Worm (Caenorhabditis elegans) whole organism, L4 larva: Measurements from ENCODE around the gene nhr-270.

ENCODE experiments used
- F26F4.8 ChIP-seq: fragments of 200-800 bp; sonication (Bioruptor generic); conservative IDR thresholded peaks from 2 replicates; pipeline ENCODE4 v1.3.6; 2022; ENCODE audit warnings: missing genetic modification characterization, missing compliant biosample characterization
- F37D6.2 ChIP-seq: sonication (generic microtip); optimal IDR thresholded peaks from 2 replicates; lab custom pipeline; 2016; ENCODE audit warnings: mild to moderate bottlenecking, missing genetic modification characterization, missing compliant biosample characterization
- F44E2.7 ChIP-seq: fragments of 200-800 bp; sonication (Bioruptor generic); IDR thresholded peaks from 2 replicates; pipeline ENCODE4 v2.1.2; 2022; ENCODE audit warnings: missing genetic modification characterization, missing compliant biosample characterization
- R02D3.7 ChIP-seq: fragments of 150-350 bp; sonication (generic microtip); optimal IDR thresholded peaks from 3 replicates; lab custom pipeline; 2014; ENCODE audit warnings: missing biosample characterization, missing genetic modification characterization
- T20F7.1 ChIP-seq: fragments of 200-800 bp; sonication (Bioruptor generic); optimal IDR thresholded peaks from 2 replicates; lab custom pipeline; 2018; ENCODE audit warnings: mild to moderate bottlenecking, missing genetic modification characterization, missing compliant biosample characterization
- T26A8.4 ChIP-seq: fragments of 200-800 bp; sonication (Bioruptor generic); IDR thresholded peaks from 2 replicates; pipeline ENCODE4 v1.3.6; 2022; ENCODE audit warnings: missing genetic modification characterization, missing compliant biosample characterization
- Y48G9A.11 ChIP-seq: fragments of 200-800 bp; sonication (Bioruptor generic); IDR thresholded peaks from 2 replicates; pipeline ENCODE4 v1.3.6; 2022; ENCODE audit warnings: missing genetic modification reagents, missing genetic modification characterization, missing compliant biosample characterization
- Y5F2A.4 ChIP-seq: fragments of 200-800 bp; sonication (Bioruptor generic); optimal IDR thresholded peaks from 2 replicates; lab custom pipeline; 2018; ENCODE audit warnings: mild to moderate bottlenecking, missing genetic modification characterization, missing compliant biosample characterization
- ZK337.2 ChIP-seq: fragments of 200-800 bp; sonication (Bioruptor generic); IDR thresholded peaks from 2 replicates; pipeline ENCODE4 v1.3.6; 2022; ENCODE audit warnings: missing genetic modification reagents, missing genetic modification characterization, missing compliant biosample characterization
- ZK546.5 ChIP-seq, 2 experiments: sonication (generic microtip); optimal IDR thresholded peaks; 2 replicates each; lab custom pipeline; 2017; ENCODE audit warnings: missing biosample characterization in 2 of 2, missing genetic modification characterization in 2 of 2
- aha-1 ChIP-seq: fragments of 150-350 bp; peaks from one replicate; lab custom pipeline; 2014; ENCODE audit warnings: missing biosample characterization, missing genetic modification characterization
- ama-1 ChIP-seq: fragments of 150-350 bp; optimal IDR thresholded peaks from 2 replicates; lab custom pipeline; 2014; ENCODE audit warnings: inconsistent platforms, mixed read lengths
- ceh-20 ChIP-seq: fragments of 200-800 bp; sonication (Bioruptor generic); IDR thresholded peaks from 2 replicates; pipeline ENCODE4 v1.3.6; 2022; ENCODE audit warnings: missing genetic modification reagents, missing genetic modification characterization, missing compliant biosample characterization
- ceh-28 ChIP-seq: fragments of 150-350 bp; optimal IDR thresholded peaks from 2 replicates; lab custom pipeline; 2014; ENCODE audit warnings: missing biosample characterization, missing genetic modification reagents, missing genetic modification characterization
- ceh-32 ChIP-seq: sonication (generic microtip); optimal IDR thresholded peaks from 2 replicates; lab custom pipeline; 2016; ENCODE audit warnings: mild to moderate bottlenecking, missing genetic modification characterization, missing compliant biosample characterization; ENCODE audit not compliant: poor library complexity
- ceh-62 ChIP-seq: sonication (generic microtip); optimal IDR thresholded peaks from 2 replicates; lab custom pipeline; 2017; ENCODE audit warnings: missing biosample characterization, missing genetic modification characterization
- ctbp-1 ChIP-seq: fragments of 200-800 bp; sonication (Bioruptor generic); IDR thresholded peaks from 2 replicates; pipeline ENCODE4 v1.3.6; 2022; ENCODE audit warnings: missing genetic modification reagents, missing genetic modification characterization, missing compliant biosample characterization
- daf-12 ChIP-seq: fragments of 150-350 bp; optimal IDR thresholded peaks from 2 replicates; lab custom pipeline; 2014; ENCODE audit warnings: missing biosample characterization, missing genetic modification reagents, missing genetic modification characterization
- daf-8 ChIP-seq: fragments of 200-800 bp; sonication (Bioruptor generic); IDR thresholded peaks from 2 replicates; pipeline ENCODE4 v1.3.6; 2022; ENCODE audit warnings: missing genetic modification characterization, missing compliant biosample characterization
- dmd-6 ChIP-seq: fragments of 200-800 bp; sonication (Bioruptor generic); IDR thresholded peaks from 2 replicates; pipeline ENCODE4 v1.3.6; 2022; ENCODE audit warnings: missing genetic modification reagents, missing genetic modification characterization, missing compliant biosample characterization
- egl-27 ChIP-seq: sonication (generic microtip); optimal IDR thresholded peaks from 3 replicates; lab custom pipeline; 2017; ENCODE audit warnings: missing biosample characterization, missing genetic modification reagents, missing genetic modification characterization
- egl-43 ChIP-seq: fragments of 200-800 bp; sonication (Bioruptor generic); IDR thresholded peaks from 2 replicates; pipeline ENCODE4 v1.3.6; 2022; ENCODE audit warnings: missing genetic modification reagents, missing genetic modification characterization, missing compliant biosample characterization
- fkh-10 ChIP-seq: fragments of 150-350 bp; optimal IDR thresholded peaks from 2 replicates; lab custom pipeline; 2014; ENCODE audit warnings: missing biosample characterization, missing genetic modification reagents, missing genetic modification characterization
- gei-8 ChIP-seq: fragments of 200-800 bp; sonication (Bioruptor generic); optimal IDR thresholded peaks from 2 replicates; lab custom pipeline; 2018; ENCODE audit warnings: mild to moderate bottlenecking, missing genetic modification characterization, missing compliant biosample characterization
- hif-1 ChIP-seq, 2 experiments: sonication (generic microtip); optimal IDR thresholded peaks; 2 replicates each; lab custom pipeline; 2016 to 2017; ENCODE audit warnings: missing compliant biosample characterization in 2 of 2, missing genetic modification characterization in 2 of 2, missing genetic modification reagents in 2 of 2, missing genotype in 2 of 2, mild to moderate bottlenecking in 1 of 2
- hmg-1.1 ChIP-seq: fragments of 200-800 bp; sonication (Bioruptor generic); IDR thresholded peaks from 2 replicates; pipeline ENCODE4 v1.3.6; 2022; ENCODE audit warnings: missing genetic modification reagents, missing genetic modification characterization, missing compliant biosample characterization
- jun-1 ChIP-seq: fragments of 150-350 bp; optimal IDR thresholded peaks from 2 replicates; lab custom pipeline; 2014; ENCODE audit warnings: missing biosample characterization, missing genetic modification reagents, missing genetic modification characterization
- lim-7 ChIP-seq: fragments of 200-800 bp; sonication (Bioruptor generic); IDR thresholded peaks from 2 replicates; pipeline ENCODE4 v1.3.6; 2022; ENCODE audit warnings: missing genetic modification characterization, missing compliant biosample characterization
- lin-13 ChIP-seq: fragments of 150-350 bp; optimal IDR thresholded peaks from 2 replicates; lab custom pipeline; 2014; ENCODE audit warnings: missing biosample characterization, missing genetic modification reagents, missing genetic modification characterization
- lin-15B ChIP-seq: fragments of 150-350 bp; sonication (generic microtip); optimal IDR thresholded peaks from 3 replicates; lab custom pipeline; 2014; ENCODE audit warnings: missing biosample characterization, missing genetic modification characterization
- lin-29 ChIP-seq: fragments of 200-800 bp; sonication (Bioruptor generic); IDR thresholded peaks from 2 replicates; pipeline ENCODE4 v1.3.6; 2022; ENCODE audit warnings: missing genetic modification reagents, missing genetic modification characterization, missing compliant biosample characterization
- lin-38 ChIP-seq: fragments of 200-800 bp; sonication (Bioruptor generic); IDR thresholded peaks from 2 replicates; pipeline ENCODE4 v1.3.6; 2022; ENCODE audit warnings: missing genetic modification reagents, missing genetic modification characterization, missing compliant biosample characterization
- madf-9 ChIP-seq: fragments of 200-800 bp; sonication (Bioruptor generic); conservative IDR thresholded peaks from 2 replicates; pipeline ENCODE4 v1.3.6; 2022; ENCODE audit warnings: missing genetic modification reagents, missing genetic modification characterization, missing compliant biosample characterization
- mdt-29 ChIP-seq: fragments of 200-800 bp; sonication (Bioruptor generic); IDR thresholded peaks from 2 replicates; pipeline ENCODE4 v1.3.6; 2022; ENCODE audit warnings: missing genetic modification reagents, missing genetic modification characterization, missing compliant biosample characterization
- mes-2 ChIP-seq: sonication (generic microtip); optimal IDR thresholded peaks from 2 replicates; lab custom pipeline; 2016; ENCODE audit warnings: missing genotype, mild to moderate bottlenecking, missing genetic modification characterization, missing compliant biosample characterization; ENCODE audit not compliant: poor library complexity, severe bottlenecking
- nhr-10 ChIP-seq: fragments of 150-350 bp; optimal IDR thresholded peaks from 2 replicates; lab custom pipeline; 2014; ENCODE audit warnings: missing biosample characterization, missing genetic modification characterization
- nhr-102 ChIP-seq: sonication (generic microtip); optimal IDR thresholded peaks from 2 replicates; lab custom pipeline; 2016; ENCODE audit warnings: mild to moderate bottlenecking, missing genetic modification characterization, moderate library complexity, missing compliant biosample characterization
- nhr-42 ChIP-seq: fragments of 200-800 bp; sonication (Bioruptor generic); IDR thresholded peaks from 2 replicates; pipeline ENCODE4 v1.3.6; 2022; ENCODE audit warnings: missing genetic modification characterization, missing compliant biosample characterization
- nhr-6 ChIP-seq: fragments of 150-350 bp; optimal IDR thresholded peaks from 2 replicates; lab custom pipeline; 2014; ENCODE audit warnings: missing biosample characterization, missing genetic modification characterization
- nhr-76 ChIP-seq: fragments of 150-350 bp; optimal IDR thresholded peaks from 2 replicates; lab custom pipeline; 2014; ENCODE audit warnings: missing biosample characterization, missing genetic modification characterization
- nhr-77 ChIP-seq: fragments of 150-350 bp; optimal IDR thresholded peaks from 2 replicates; lab custom pipeline; 2014; ENCODE audit warnings: missing biosample characterization, missing genetic modification characterization
- php-3 ChIP-seq: fragments of 200-800 bp; sonication (Bioruptor generic); IDR thresholded peaks from 2 replicates; pipeline ENCODE4 v1.3.6; 2022; ENCODE audit warnings: missing genetic modification reagents, missing genetic modification characterization, missing compliant biosample characterization
- set-16 ChIP-seq: fragments of 200-800 bp; sonication (Bioruptor generic); IDR thresholded peaks from 2 replicates; pipeline ENCODE4 v1.3.6; 2022; ENCODE audit warnings: missing genetic modification reagents, missing genetic modification characterization, missing compliant biosample characterization
- spr-1 ChIP-seq: sonication (generic microtip); optimal IDR thresholded peaks from 2 replicates; lab custom pipeline; 2016; ENCODE audit warnings: mild to moderate bottlenecking, missing genetic modification characterization, missing compliant biosample characterization
- spr-3 ChIP-seq: fragments of 200-800 bp; sonication (Bioruptor generic); optimal IDR thresholded peaks from 2 replicates; lab custom pipeline; 2018; ENCODE audit warnings: mild to moderate bottlenecking, missing genetic modification characterization, missing compliant biosample characterization
- tag-97 ChIP-seq: fragments of 200-800 bp; sonication (Bioruptor generic); IDR thresholded peaks from 2 replicates; pipeline ENCODE4 v1.3.6; 2022; ENCODE audit warnings: missing genetic modification characterization, missing compliant biosample characterization
- tra-1 ChIP-seq: fragments of 200-800 bp; sonication (Bioruptor generic); IDR thresholded peaks from 2 replicates; pipeline ENCODE4 v1.3.6; 2022; ENCODE audit warnings: missing genetic modification reagents, missing genetic modification characterization, missing compliant biosample characterization
- unc-62 ChIP-seq, 3 experiments: fragments of 150-350 bp in 1 of 3; sonication (generic microtip); optimal IDR thresholded peaks in 2 of 3; peaks in 1 of 3; 1 replicate in 1 of 3; 2 replicates in 2 of 3; lab custom pipeline; 2014 to 2017; ENCODE audit warnings: missing biosample characterization in 3 of 3, missing genetic modification characterization in 3 of 3, missing genetic modification reagents in 3 of 3, missing genotype in 1 of 3
- vab-7 ChIP-seq: fragments of 200-800 bp; sonication (Bioruptor generic); IDR thresholded peaks from 2 replicates; pipeline ENCODE4 v1.3.6; 2022; ENCODE audit warnings: missing genetic modification reagents, missing genetic modification characterization, missing compliant biosample characterization
- zfp-3 ChIP-seq: fragments of 200-800 bp; sonication (Bioruptor generic); conservative IDR thresholded peaks from 2 replicates; pipeline ENCODE4 v1.3.6; 2022; ENCODE audit warnings: missing genetic modification reagents, missing genetic modification characterization, missing compliant biosample characterization
- ztf-11 ChIP-seq: fragments of 150-350 bp; optimal IDR thresholded peaks from 2 replicates; lab custom pipeline; 2014; ENCODE audit warnings: missing biosample characterization, missing genetic modification characterization
- ztf-7 ChIP-seq: fragments of 150-350 bp; optimal IDR thresholded peaks from 2 replicates; lab custom pipeline; 2014; ENCODE audit warnings: missing biosample characterization, missing genetic modification characterization

Gene nhr-270

DNA sequence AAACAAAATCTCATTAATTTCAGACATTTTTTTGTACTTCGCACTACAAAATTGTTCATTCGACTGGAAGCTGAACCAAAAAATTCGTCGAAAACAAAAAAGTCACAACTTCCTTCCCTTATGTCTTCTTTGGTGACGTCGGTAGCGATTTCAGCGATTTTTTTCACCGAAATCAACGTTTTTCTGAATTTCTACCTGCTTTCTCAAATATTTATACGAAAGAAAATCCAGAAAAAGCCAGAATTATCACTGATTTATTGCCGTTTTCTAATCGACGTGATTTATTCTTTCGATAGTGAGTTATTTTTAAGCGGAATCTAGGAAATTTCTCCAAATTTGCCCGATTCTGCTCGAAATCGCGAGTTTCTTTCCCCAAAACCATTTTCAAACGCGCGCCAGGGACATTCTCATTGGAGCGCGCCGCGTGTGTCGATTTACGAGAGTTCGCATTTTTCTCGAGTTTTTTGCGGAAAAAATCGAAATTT, 29.6 kb downstream of the nhr-270 start, which contains the start of gene srbc-58 (continued):
- TF ChIP-seq unc-62 (GFP tag; optimal IDR thresholded peaks at IDR 0.05 in 1 of 2; lab: Kevin White, UChicago) (no peak), unc-62 (tag; optimal IDR thresholded peaks at IDR 0.05; lab: Kevin White, UChicago) (no peak), daf-12 (tag; lab: Kevin White, UChicago) (no peak), ztf-7 (tag; lab: Kevin White, UChicago) (no peak), spr-1 (tag; lab: Kevin White, UChicago) (no peak), jun-1 (no peak), nhr-76 (tag; lab: Kevin White, UChicago) (no peak), aha-1 (tag; lab: Kevin White, UChicago) (peak; percentile 68), R02D3.7 (tag; lab: Kevin White, UChicago) (peak; percentile 60), egl-27 (tag; lab: Kevin White, UChicago) (no peak), set-16 (GFP tag; lab: Robert Waterston, UW) (no peak), lin-29 (GFP tag; lab: Robert Waterston, UW) (no peak), tag-97 (no peak), hif-1 (tag; optimal IDR thresholded peaks at IDR 0.05; lab: Kevin White, UChicago) (no peak), php-3 (GFP tag; lab: Robert Waterston, UW) (no peak), zfp-3 (GFP tag; lab: Robert Waterston, UW) (no peak), F44E2.7 (no peak), vab-7 (GFP tag; lab: Robert Waterston, UW) (no peak), ZK337.2 (GFP tag; lab: Robert Waterston, UW) (no peak), tra-1 (GFP tag; lab: Robert Waterston, UW) (no peak), Y5F2A.4 (GFP tag; lab: Kevin White, UChicago) (no peak), ZK546.5 (tag; optimal IDR thresholded peaks at IDR 0.05; lab: Kevin White, UChicago) (no peak), hmg-1.1 (GFP tag; lab: Robert Waterston, UW) (no peak), madf-9 (GFP tag; lab: Robert Waterston, UW) (no peak), dmd-6 (no peak), fkh-10 (no peak), Y48G9A.11 (GFP tag; lab: Robert Waterston, UW) (no peak), mes-2 (tag; lab: Kevin White, UChicago) (no peak), lin-15B (tag; lab: Kevin White, UChicago) (no peak), nhr-10 (tag; lab: Kevin White, UChicago) (no peak), F26F4.8 (no peak), gei-8 (GFP tag; lab: Kevin White, UChicago) (no peak), nhr-102 (tag; lab: Kevin White, UChicago) (no peak), spr-3 (GFP tag; lab: Kevin White, UChicago) (no peak), ceh-62 (tag; lab: Kevin White, UChicago) (no peak), ctbp-1 (GFP tag; lab: Robert Waterston, UW) (0 out of 2 replicates have a peak, but pooled peaks have one; percentile 21), F37D6.2 (tag; lab: Kevin White, UChicago) (no peak), lin-38 (GFP tag; lab: Robert Waterston, UW) (peak; percentile 87), daf-8 (no peak), mdt-29 (no peak), T20F7.1 (GFP tag; lab: Kevin White, UChicago) (no peak), nhr-6 (tag; lab: Kevin White, UChicago) (no peak), ceh-32 (no peak), ztf-11 (tag; lab: Kevin White, UChicago) (no peak), ama-1 (lab: Kevin White, UChicago) (peak; percentile 69), T26A8.4 (GFP tag; lab: Robert Waterston, UW) (0 out of 2 replicates have a peak, but pooled peaks have one; percentile 63), nhr-77 (tag; lab: Kevin White, UChicago) (no peak), nhr-42 (GFP tag; lab: Robert Waterston, UW) (0 out of 2 replicates have a peak, but pooled peaks have one; percentile 38), lim-7 (no peak), ceh-28 (tag; lab: Kevin White, UChicago) (no peak), egl-43 (no peak), lin-13 (GFP tag; lab: Kevin White, UChicago) (no peak), ceh-20 (GFP tag; lab: Robert Waterston, UW) (no peak)
